Fruit fly (Drosophila melanogaster): ENCODE data around the gene Ir87a.

DNA sequence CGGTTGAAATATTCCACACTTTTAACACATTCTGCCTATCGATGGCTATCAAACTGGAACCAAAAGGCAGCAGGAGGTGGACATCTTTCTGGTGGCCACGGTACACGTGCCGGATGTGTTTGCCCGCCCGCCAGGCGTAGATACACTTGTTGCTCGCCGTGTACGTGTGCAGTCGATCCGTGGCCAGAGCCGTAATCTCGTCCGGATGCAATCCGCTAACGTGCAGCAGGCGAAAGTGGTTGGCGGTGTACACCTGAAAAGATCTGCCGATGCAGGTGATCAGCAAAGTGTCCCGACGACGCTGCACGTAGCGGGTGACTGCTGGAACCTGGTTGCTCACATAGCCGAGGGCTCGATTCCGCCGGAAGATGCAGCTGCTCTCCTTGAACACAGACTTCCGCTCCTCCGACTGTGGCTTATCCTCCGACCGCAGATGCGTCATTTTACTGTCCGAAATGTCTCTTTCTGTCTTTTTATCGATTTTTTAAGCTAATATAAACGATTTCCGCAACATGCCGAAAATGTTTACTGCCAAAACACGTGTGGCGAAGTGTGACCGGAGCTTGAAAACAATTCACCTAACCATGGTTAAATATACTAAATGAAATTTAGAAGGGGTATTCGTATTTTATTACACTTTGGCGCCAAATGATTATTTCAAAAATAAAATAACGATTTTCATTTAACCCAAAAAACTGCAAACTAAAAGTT lies 31.8 kb upstream of the Ir87a start, which contains the start of gene CG9799:
- TF ChIP-seq CG5204 (GFP tag; optimal IDR thresholded peaks at IDR 0.05) (no peak), cic (GFP tag; optimal IDR thresholded peaks at IDR 0.05) (no peak), Mnt (GFP tag; optimal IDR thresholded peaks at IDR 0.05) (peak; percentile 99), toe (GFP tag; optimal IDR thresholded peaks at IDR 0.05) (no peak), cnc (optimal IDR thresholded peaks at IDR 0.05) (no peak), CG11617 (GFP tag; optimal IDR thresholded peaks at IDR 0.05) (no peak), Hr96 (GFP tag; optimal IDR thresholded peaks at IDR 0.05) (no peak), CG33017 (tag; optimal IDR thresholded peaks at IDR 0.05) (no peak)
